Fruit fly (Drosophila melanogaster): Measurements from ENCODE around the gene Ilp8.

Gene Ilp8

DNA sequence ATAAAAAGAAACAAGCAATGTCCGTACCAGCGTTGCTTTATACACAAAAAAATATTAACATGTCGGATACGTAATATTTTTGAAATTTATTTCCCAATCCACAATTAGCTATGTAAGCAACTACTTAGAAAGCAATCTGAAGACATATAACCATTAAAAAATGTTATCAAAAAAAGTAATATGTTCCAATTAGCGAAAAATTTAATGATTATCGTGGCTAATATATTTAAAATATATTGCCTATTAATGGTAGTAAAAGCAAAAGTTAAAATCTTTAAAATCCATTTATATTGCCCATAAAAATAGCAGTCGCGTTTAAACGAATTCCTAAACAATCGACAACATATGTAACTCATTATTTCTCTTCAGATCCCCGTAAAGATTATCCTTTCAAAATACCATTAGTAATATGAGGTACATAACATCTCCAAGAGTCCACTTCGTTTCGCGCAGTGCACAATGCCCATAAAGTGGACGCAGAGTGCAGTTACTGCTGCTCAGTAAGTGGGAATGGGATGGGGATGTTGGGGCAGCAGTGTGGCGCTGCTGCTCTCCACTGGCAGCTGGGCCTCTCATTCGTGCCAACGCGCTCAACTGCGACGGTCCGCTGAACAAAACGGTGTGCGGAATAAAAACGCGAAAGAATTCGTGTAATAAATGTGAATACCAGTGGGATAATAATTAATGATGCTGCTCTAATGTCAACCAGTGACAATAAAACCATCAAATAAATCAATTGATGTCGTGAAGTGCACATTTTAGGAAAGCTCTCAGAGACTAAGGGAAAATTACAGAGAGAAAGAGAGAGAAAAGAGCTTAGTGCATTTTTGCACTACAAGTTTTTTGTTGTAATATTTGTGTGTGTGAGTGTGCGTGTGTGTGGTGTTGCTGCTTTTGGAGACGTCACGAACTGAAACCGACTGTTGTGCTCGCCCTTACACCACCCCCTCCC lies 45.5 kb downstream of the Ilp8 start (continued):
- TF ChIP-seq gro (GFP tag; optimal IDR thresholded peaks at IDR 0.05) (peak; percentile 23), CG9727 (GFP tag; optimal IDR thresholded peaks at IDR 0.05) (peak; percentile 71), peb (GFP tag; IDR thresholded peaks at IDR 0.05) (no peak), CG2875 (GFP tag; optimal IDR thresholded peaks at IDR 0.05) (no peak), pb (GFP tag; optimal IDR thresholded peaks at IDR 0.05) (no peak), p53 (GFP tag; optimal IDR thresholded peaks at IDR 0.05) (no peak), ato (GFP tag; IDR thresholded peaks at IDR 0.05; ENCODE audit: partially characterized antibody) (no peak), Drgx (GFP tag; IDR thresholded peaks at IDR 0.05) (peak; percentile 80), CG3995 (GFP tag; optimal IDR thresholded peaks at IDR 0.05) (no peak), Trl (optimal IDR thresholded peaks at IDR 0.05) (peak; percentile 28 to 41), Trl (GFP tag; optimal IDR thresholded peaks at IDR 0.05) (no peak), Stat92E (GFP tag; optimal IDR thresholded peaks at IDR 0.05) (no peak), lilli (GFP tag; optimal IDR thresholded peaks at IDR 0.05) (peak; percentile 42), run (tag; optimal IDR thresholded peaks at IDR 0.05) (no peak), CG8924 (tag; optimal IDR thresholded peaks at IDR 0.05) (peak; percentile 58), sens (GFP tag) (peak; percentile 90), CG12104 (GFP tag; optimal IDR thresholded peaks at IDR 0.05) (peak; percentile 68), seq (GFP tag; IDR thresholded peaks at IDR 0.05) (0 out of 2 replicates have a peak, but pooled peaks have one; percentile 18), Ptx1 (GFP tag; IDR thresholded peaks at IDR 0.05) (peak; percentile 69), ap (GFP tag; IDR thresholded peaks at IDR 0.05) (no peak), Rfx (GFP tag; IDR thresholded peaks at IDR 0.05) (peak; percentile 71), CG1647 (GFP tag; optimal IDR thresholded peaks at IDR 0.05) (peak; percentile 14), CG30403 (GFP tag; optimal IDR thresholded peaks at IDR 0.05) (peak; percentile 77), Neu2 (GFP tag; optimal IDR thresholded peaks at IDR 0.05; ENCODE audit: borderline replicate concordance) (no peak), CG11398 (GFP tag; optimal IDR thresholded peaks at IDR 0.05) (no peak), CG34376 (GFP tag; optimal IDR thresholded peaks at IDR 0.05) (peak; percentile 2), cg (GFP tag; optimal IDR thresholded peaks at IDR 0.05) (peak; percentile 52), CG6654 (GFP tag; optimal IDR thresholded peaks at IDR 0.05) (peak; percentile 32), rib (GFP tag; IDR thresholded peaks at IDR 0.05) (no peak), Oaz (GFP tag; IDR thresholded peaks at IDR 0.05) (no peak), pros (GFP tag; optimal IDR thresholded peaks at IDR 0.05) (no peak), Dip3 (GFP tag; optimal IDR thresholded peaks at IDR 0.05) (no peak), CG9876 (GFP tag; optimal IDR thresholded peaks at IDR 0.05) (no peak), CG10565 (GFP tag; optimal IDR thresholded peaks at IDR 0.05) (no peak), zen (tag; optimal IDR thresholded peaks at IDR 0.05) (no peak), dm (GFP tag; optimal IDR thresholded peaks at IDR 0.05) (no peak), Doc3 (GFP tag; IDR thresholded peaks at IDR 0.05; ENCODE audit: partially characterized antibody) (no peak), HLH54F (GFP tag; optimal IDR thresholded peaks at IDR 0.05) (no peak), CG16815 (GFP tag; optimal IDR thresholded peaks at IDR 0.05) (peak; percentile 27), CG2678 (tag; optimal IDR thresholded peaks at IDR 0.05) (peak; percentile 73), al (GFP tag; IDR thresholded peaks at IDR 0.05) (peak; percentile 49; the same call in 1 of the 2 replicates), chinmo (GFP tag; IDR thresholded peaks at IDR 0.05; ENCODE audit: partially characterized antibody) (peak; percentile 84; the same call in 1 of the 4 replicates), CG31365 (tag; optimal IDR thresholded peaks at IDR 0.05) (no peak), CG4424 (GFP tag; optimal IDR thresholded peaks at IDR 0.05) (peak; percentile 67), wek (GFP tag; optimal IDR thresholded peaks at IDR 0.05) (no peak), tap (tag; optimal IDR thresholded peaks at IDR 0.05) (no peak), CG4854 (GFP tag; optimal IDR thresholded peaks at IDR 0.05) (no peak), CG10147 (GFP tag; optimal IDR thresholded peaks at IDR 0.05) (peak; percentile 37), CG43689 (GFP tag; IDR thresholded peaks at IDR 0.05) (no peak)
